Worm (Caenorhabditis elegans): ENCODE results near the gene ugt-37.

- TF ChIP-seq ama-1 (optimal IDR thresholded peaks at IDR 0.05) = no peak
- no peak for TF ChIP-seq ets-7 (tag; optimal IDR thresholded peaks at IDR 0.05)
- TF ChIP-seq tbx-11 (GFP tag; IDR thresholded peaks at IDR 0.05) = no peak
- TF ChIP-seq hnd-1 (tag; optimal IDR thresholded peaks at IDR 0.05) = no peak
These were observed 41.9 kb downstream of the ugt-37 start, which contains the start of gene odr-2 for ce11 chrV:7103247-7103646.

Data from whole organism, early embryonic.